Fruit fly (Drosophila melanogaster): ENCODE data around the gene CG9399.

Gene CG9399

DNA sequence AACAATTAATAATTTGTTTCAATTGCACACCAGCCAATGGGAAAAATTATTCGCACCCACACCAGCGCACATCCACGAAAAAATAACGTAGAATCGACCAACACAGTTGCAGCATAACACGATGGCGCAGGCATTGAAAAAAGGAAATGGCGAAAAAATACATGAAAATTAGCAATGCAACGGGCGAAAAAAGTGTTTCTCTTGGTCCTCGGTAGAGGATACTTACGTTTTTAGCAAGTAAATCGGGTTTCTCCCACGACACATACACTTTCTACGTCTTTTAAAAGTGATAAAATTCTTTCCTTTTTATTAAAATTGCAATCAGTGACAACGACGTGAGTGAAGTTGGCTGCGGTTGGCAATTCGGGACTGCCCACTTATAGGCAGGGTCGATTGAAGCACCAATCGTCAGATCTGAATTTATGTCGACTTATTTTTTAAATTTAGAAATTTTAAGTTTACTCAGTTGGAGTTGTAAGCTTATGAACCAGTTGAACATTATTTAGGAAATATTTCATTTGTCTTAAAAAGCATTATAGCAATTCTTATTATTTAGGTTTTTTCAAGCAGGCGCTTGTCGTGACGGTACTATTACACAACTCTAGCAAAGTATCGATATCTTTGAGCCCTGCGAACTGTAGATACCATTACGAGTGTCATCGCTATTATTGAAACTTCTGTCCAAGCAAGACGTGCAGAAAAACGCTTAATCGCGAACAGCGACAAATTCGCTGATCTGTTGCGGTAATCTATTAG is 3.5 kb upstream of the CG9399 start, which contains the start of the genes Kap-alpha3 and Son (continued):
- TF ChIP-seq ind (GFP tag; optimal IDR thresholded peaks at IDR 0.05) = peak; percentile 90
- TF ChIP-seq jumu (GFP tag; optimal IDR thresholded peaks at IDR 0.05) = peak; percentile 89
- TF ChIP-seq tap (tag; optimal IDR thresholded peaks at IDR 0.05) = peak; percentile 73
- no peak for TF ChIP-seq fru (optimal IDR thresholded peaks at IDR 0.05)
- peak; percentile 72 for TF ChIP-seq danr (GFP tag; IDR thresholded peaks at IDR 0.05)
- TF ChIP-seq zen (tag; optimal IDR thresholded peaks at IDR 0.05) = peak; percentile 83
- TF ChIP-seq h (optimal IDR thresholded peaks at IDR 0.05) = no peak
- peak; percentile 76 for TF ChIP-seq exex (tag; optimal IDR thresholded peaks at IDR 0.05)
- TF ChIP-seq row (GFP tag; IDR thresholded peaks at IDR 0.05) = peak; percentile 95
- peak; percentile 82 for TF ChIP-seq CG4730 (GFP tag; IDR thresholded peaks at IDR 0.05)
- peak; percentile 53; the same call in 2 of the 3 replicates for TF ChIP-seq CG6175 (GFP tag; IDR thresholded peaks at IDR 0.05)
- TF ChIP-seq CG31224 (GFP tag; IDR thresholded peaks at IDR 0.05) = peak; percentile 85
- peak; percentile 82 for TF ChIP-seq ap (GFP tag; IDR thresholded peaks at IDR 0.05)
- TF ChIP-seq CG8089 (GFP tag; optimal IDR thresholded peaks at IDR 0.05) = peak; percentile 93
- peak; percentile 43 for TF ChIP-seq Ravus (GFP tag; IDR thresholded peaks at IDR 0.05)
- no peak for TF ChIP-seq Dfd (GFP tag; optimal IDR thresholded peaks at IDR 0.05)
- peak; percentile 79 for TF ChIP-seq Ssrp (tag; optimal IDR thresholded peaks at IDR 0.05)
- peak; percentile 99 for TF ChIP-seq Opbp (GFP tag; IDR thresholded peaks at IDR 0.05; ENCODE audit: partially characterized antibody)
- TF ChIP-seq CrebB (tag; optimal IDR thresholded peaks at IDR 0.05) = peak; percentile 91
- TF ChIP-seq MESR4 (GFP tag; optimal IDR thresholded peaks at IDR 0.05) = peak; percentile 93
- TF ChIP-seq crp (GFP tag; optimal IDR thresholded peaks at IDR 0.05) = peak in 1 of 2 experiments; percentile 63
- peak; percentile 90 for TF ChIP-seq chm (GFP tag; IDR thresholded peaks at IDR 0.05)
- TF ChIP-seq TFAM (GFP tag; optimal IDR thresholded peaks at IDR 0.05) = peak; percentile 63
- TF ChIP-seq cato (GFP tag; optimal IDR thresholded peaks at IDR 0.05; ENCODE audit: borderline replicate concordance) = peak; percentile 90
- peak; percentile 94 for TF ChIP-seq Dll (GFP tag; IDR thresholded peaks at IDR 0.05; ENCODE audit: partially characterized antibody)
- TF ChIP-seq toy (GFP tag; IDR thresholded peaks at IDR 0.05) = peak; percentile 69; the same call in 1 of the 2 replicates
- peak; percentile 67; the same call in 1 of the 2 replicates for TF ChIP-seq MBD-R2 (GFP tag; IDR thresholded peaks at IDR 0.05)
- TF ChIP-seq tx (GFP tag; optimal IDR thresholded peaks at IDR 0.05) = peak; percentile 82
- TF ChIP-seq ATbp (GFP tag; optimal IDR thresholded peaks at IDR 0.05) = peak; percentile 88
- TF ChIP-seq lilli (GFP tag; optimal IDR thresholded peaks at IDR 0.05) = peak; percentile 94
- TF ChIP-seq E2f1 (GFP tag; IDR thresholded peaks at IDR 0.05) = no peak; the same call in none of the 2 replicates
- TF ChIP-seq CG10431 (GFP tag; optimal IDR thresholded peaks at IDR 0.05) = peak; percentile 92
- TF ChIP-seq CG4360 (GFP tag; IDR thresholded peaks at IDR 0.05) = no peak
- TF ChIP-seq Deaf1 (tag; optimal IDR thresholded peaks at IDR 0.05) = peak; percentile 64
- peak; percentile 69 for TF ChIP-seq jing (GFP tag; optimal IDR thresholded peaks at IDR 0.05)
- TF ChIP-seq seq (GFP tag; IDR thresholded peaks at IDR 0.05) = peak; percentile 81
- TF ChIP-seq CG3726 (GFP tag; IDR thresholded peaks at IDR 0.05) = peak; percentile 80; the same call in 2 of the 3 replicates
- TF ChIP-seq Abd-B (GFP tag; optimal IDR thresholded peaks at IDR 0.05) = peak; percentile 90
- peak; percentile 93 for TF ChIP-seq CG17385 (GFP tag; optimal IDR thresholded peaks at IDR 0.05)
- TF ChIP-seq Hsf (GFP tag; optimal IDR thresholded peaks at IDR 0.05) = peak; percentile 95
- TF ChIP-seq CG16813 (GFP tag; IDR thresholded peaks at IDR 0.05; ENCODE audit: partially characterized antibody) = peak; percentile 88
- peak; percentile 77 for TF ChIP-seq sd (tag; optimal IDR thresholded peaks at IDR 0.05)
- peak; percentile 83 for TF ChIP-seq CG6689 (GFP tag; IDR thresholded peaks at IDR 0.05)
- TF ChIP-seq CG16815 (GFP tag; optimal IDR thresholded peaks at IDR 0.05) = peak; percentile 87
- peak; percentile 87 for TF ChIP-seq inv (GFP tag; IDR thresholded peaks at IDR 0.05; ENCODE audit: partially characterized antibody)
- TF ChIP-seq sens (GFP tag) = peak; percentile 99
- peak; percentile 98 for TF ChIP-seq CG13775 (GFP tag; optimal IDR thresholded peaks at IDR 0.05)
- TF ChIP-seq bcd (GFP tag; optimal IDR thresholded peaks at IDR 0.05) = peak; percentile 96
- TF ChIP-seq Rfx (GFP tag; IDR thresholded peaks at IDR 0.05) = peak; percentile 93
- TF ChIP-seq Atf-2 (GFP tag; optimal IDR thresholded peaks at IDR 0.05) = peak; percentile 90

Measured in whole organism, embryonic.